Fruit fly (Drosophila melanogaster) whole organism, embryonic: ENCODE results near the gene Mtr3.

Experiments used
- Asciz ChIP-seq: fragments of 200-800 bp; sonication (Bioruptor generic); optimal IDR thresholded peaks from 2 replicates; lab custom pipeline; 2017; ENCODE audit warnings: missing biosample characterization, mild to moderate bottlenecking, missing genetic modification characterization, missing genetic modification reagents
- Atf-2 ChIP-seq: fragments of 200-800 bp; sonication (Bioruptor generic); optimal IDR thresholded peaks from 2 replicates; lab custom pipeline; 2016; ENCODE audit warnings: missing biosample characterization, missing genetic modification characterization
- Bgb ChIP-seq: fragments of 200-800 bp; sonication (Bioruptor generic); IDR thresholded peaks from 2 replicates; pipeline ENCODE4 v1.3.6; 2022; ENCODE audit warnings: missing biosample characterization, missing genetic modification characterization; ENCODE audit not compliant: partially characterized antibody
- CG10267 ChIP-seq: fragments of 200-800 bp; sonication (Bioruptor generic); optimal IDR thresholded peaks from 2 replicates; lab custom pipeline; 2018; ENCODE audit warnings: missing biosample characterization, mild to moderate bottlenecking, missing genetic modification characterization, moderate library complexity
- CG11398 ChIP-seq: fragments of 200-800 bp; sonication (Bioruptor generic); optimal IDR thresholded peaks from 2 replicates; lab custom pipeline; 2016; ENCODE audit warnings: missing biosample characterization, missing genetic modification characterization
- CG11695 ChIP-seq: fragments of 200-800 bp; sonication (Bioruptor generic); IDR thresholded peaks from 3 replicates; pipeline ENCODE4 v1.3.6; 2022; ENCODE audit warnings: missing biosample characterization, missing genetic modification characterization
- CG11696 ChIP-seq: fragments of 200-800 bp; sonication (Bioruptor generic); IDR thresholded peaks from 2 replicates; pipeline ENCODE4 v1.3.6; 2022; ENCODE audit warnings: missing biosample characterization, missing genetic modification characterization
- CG11723 ChIP-seq: fragments of 200-800 bp; sonication (Bioruptor generic); optimal IDR thresholded peaks from 2 replicates; lab custom pipeline; 2017; ENCODE audit warnings: missing biosample characterization, mild to moderate bottlenecking, missing genetic modification characterization
- CG12071 ChIP-seq: fragments of 200-800 bp; sonication (Bioruptor generic); optimal IDR thresholded peaks from 3 replicates; lab custom pipeline; 2018; ENCODE audit warnings: missing biosample characterization, mild to moderate bottlenecking, missing genetic modification characterization
- CG15011 ChIP-seq: fragments of 200-800 bp; sonication (Bioruptor generic); optimal IDR thresholded peaks from 3 replicates; lab custom pipeline; 2018; ENCODE audit warnings: missing biosample characterization, mild to moderate bottlenecking, missing genetic modification characterization
- CG15269 ChIP-seq: fragments of 200-800 bp; sonication (Bioruptor generic); optimal IDR thresholded peaks from 2 replicates; lab custom pipeline; 2018; ENCODE audit warnings: missing biosample characterization, mild to moderate bottlenecking, missing genetic modification characterization, moderate library complexity
- CG15601 ChIP-seq: fragments of 200-800 bp; sonication (Bioruptor generic); optimal IDR thresholded peaks from 3 replicates; lab custom pipeline; 2019; ENCODE audit warnings: missing biosample characterization, mild to moderate bottlenecking, missing genetic modification characterization, moderate library complexity
- CG17328 ChIP-seq: fragments of 200-800 bp; sonication (Bioruptor generic); IDR thresholded peaks from 2 replicates; pipeline ENCODE4 v1.3.6; 2022; ENCODE audit warnings: missing biosample characterization, missing genetic modification characterization
- CG2202 ChIP-seq: fragments of 200-800 bp; sonication (Bioruptor generic); optimal IDR thresholded peaks from 2 replicates; lab custom pipeline; 2018; ENCODE audit warnings: missing biosample characterization, mild to moderate bottlenecking, missing genetic modification characterization
- CG2678 ChIP-seq: fragments of 200-800 bp; sonication (Bioruptor generic); optimal IDR thresholded peaks from 3 replicates; lab custom pipeline; 2019; ENCODE audit warnings: missing biosample characterization, mild to moderate bottlenecking, missing genetic modification characterization, moderate library complexity
- CG3065 ChIP-seq: fragments of 200-800 bp; sonication (Bioruptor generic); optimal IDR thresholded peaks from 2 replicates; lab custom pipeline; 2016; ENCODE audit warnings: missing biosample characterization, missing genetic modification characterization
- CG33213 ChIP-seq: fragments of 200-800 bp; sonication (Bioruptor generic); optimal IDR thresholded peaks from 3 replicates; lab custom pipeline; 2016; ENCODE audit warnings: missing biosample characterization, missing genetic modification characterization
- CG34422 ChIP-seq: fragments of 200-800 bp; sonication (Bioruptor generic); IDR thresholded peaks from 3 replicates; pipeline ENCODE4 v1.3.6; 2022; ENCODE audit warnings: missing biosample characterization, missing genetic modification characterization
- CG3847 ChIP-seq: fragments of 200-800 bp; sonication (Bioruptor generic); IDR thresholded peaks from 2 replicates; pipeline ENCODE4 v1.3.6; 2022; ENCODE audit warnings: missing biosample characterization, missing genetic modification characterization
- CG4854 ChIP-seq: fragments of 200-800 bp; sonication (Bioruptor generic); optimal IDR thresholded peaks from 2 replicates; lab custom pipeline; 2016; ENCODE audit warnings: missing biosample characterization, missing genetic modification characterization, inconsistent platforms
- CG6272 ChIP-seq: fragments of 200-800 bp; sonication (Bioruptor generic); IDR thresholded peaks from 2 replicates; pipeline ENCODE4 v1.3.6; 2022; ENCODE audit warnings: missing biosample characterization, missing genetic modification characterization
- CG7786 ChIP-seq: fragments of 200-800 bp; sonication (Bioruptor generic); optimal IDR thresholded peaks from 2 replicates; lab custom pipeline; 2016; ENCODE audit warnings: missing biosample characterization, missing genetic modification characterization
- CG8290 ChIP-seq, 3 experiments: fragments of 200-800 bp; sonication (Bioruptor generic); optimal IDR thresholded peaks; 2 replicates each; lab custom pipeline; 2016 to 2019; ENCODE audit warnings: missing biosample characterization in 3 of 3, missing genetic modification characterization in 3 of 3, mild to moderate bottlenecking in 2 of 3, moderate library complexity in 1 of 3
- CG8478 ChIP-seq: fragments of >200 bp; optimal IDR thresholded peaks from 2 replicates; lab custom pipeline; 2018
- Chrac-16 ChIP-seq: fragments of 200-800 bp; sonication (Bioruptor generic); optimal IDR thresholded peaks from 3 replicates; lab custom pipeline; 2016; ENCODE audit warnings: missing biosample characterization, missing genetic modification characterization
- Dek ChIP-seq: fragments of 200-800 bp; sonication (Bioruptor generic); optimal IDR thresholded peaks from 3 replicates; lab custom pipeline; 2019; ENCODE audit warnings: missing biosample characterization, mild to moderate bottlenecking, missing genetic modification characterization, moderate library complexity
- Jarid2 ChIP-seq: fragments of 200-800 bp; sonication (Bioruptor generic); optimal IDR thresholded peaks from 3 replicates; lab custom pipeline; 2017; ENCODE audit warnings: mild to moderate bottlenecking, missing biosample characterization, missing genetic modification reagents, missing genetic modification characterization
- Mad ChIP-seq: fragments of 200-800 bp; sonication (Bioruptor generic); optimal IDR thresholded peaks from 2 replicates; lab custom pipeline; 2016; ENCODE audit warnings: missing biosample characterization, missing genetic modification characterization
- Mes4 ChIP-seq: fragments of 200-800 bp; sonication (Bioruptor generic); optimal IDR thresholded peaks from 2 replicates; lab custom pipeline; 2016; ENCODE audit warnings: missing biosample characterization, missing genetic modification characterization
- NC2α ChIP-seq: fragments of 200-800 bp; sonication (Bioruptor generic); optimal IDR thresholded peaks from 2 replicates; lab custom pipeline; 2016; ENCODE audit warnings: missing biosample characterization, missing genetic modification characterization
- Optix ChIP-seq: fragments of 200-800 bp; sonication (Bioruptor generic); IDR thresholded peaks from 3 replicates; pipeline ENCODE4 v1.3.6; 2022; ENCODE audit warnings: missing biosample characterization, missing genetic modification characterization
- Poxn ChIP-seq: fragments of 200-800 bp; sonication (Bioruptor generic); IDR thresholded peaks from 2 replicates; pipeline ENCODE4 v1.3.6; 2022; ENCODE audit warnings: missing biosample characterization, missing genetic modification characterization
- Ravus ChIP-seq: fragments of 200-800 bp; sonication (Bioruptor generic); IDR thresholded peaks from 2 replicates; pipeline ENCODE4 v1.3.6; 2022; ENCODE audit warnings: missing biosample characterization, missing genetic modification characterization
- Side ChIP-seq: fragments of 200-800 bp; sonication (Bioruptor generic); optimal IDR thresholded peaks from 2 replicates; lab custom pipeline; 2016; ENCODE audit warnings: missing biosample characterization, missing genetic modification characterization
- Sox100B ChIP-seq: fragments of 200-800 bp; sonication (Bioruptor generic); optimal IDR thresholded peaks from 3 replicates; lab custom pipeline; 2018; ENCODE audit warnings: missing biosample characterization, mild to moderate bottlenecking, missing genetic modification characterization
- Taf1 ChIP-seq: fragments of 200-800 bp; sonication (Bioruptor generic); IDR thresholded peaks from 2 replicates; pipeline ENCODE4 v1.3.6; 2022; ENCODE audit warnings: missing biosample characterization, missing genetic modification characterization
- aop ChIP-seq: fragments of 200-800 bp; sonication (Bioruptor generic); IDR thresholded peaks from 2 replicates; pipeline ENCODE4 v1.3.6; 2022; ENCODE audit warnings: missing biosample characterization, missing genetic modification characterization
- btn ChIP-seq: fragments of 200-800 bp; sonication (Bioruptor generic); optimal IDR thresholded peaks from 2 replicates; lab custom pipeline; 2016; ENCODE audit warnings: missing biosample characterization, missing genetic modification characterization
- cad ChIP-seq: fragments of >200 bp; optimal IDR thresholded peaks from 2 replicates; lab custom pipeline; 2017; ENCODE audit warnings: missing biosample characterization, missing genetic modification characterization
- chif ChIP-seq, 2 experiments: fragments of 200-800 bp; sonication (Bioruptor generic); optimal IDR thresholded peaks; 3 replicates each; lab custom pipeline; 2016; ENCODE audit warnings: missing biosample characterization in 2 of 2, missing genetic modification characterization in 2 of 2
- fd3F ChIP-seq: fragments of 200-800 bp; sonication (Bioruptor generic); optimal IDR thresholded peaks from 2 replicates; lab custom pipeline; 2018; ENCODE audit warnings: missing biosample characterization, mild to moderate bottlenecking, missing genetic modification characterization, moderate library complexity
- fru ChIP-seq: fragments of >200 bp; optimal IDR thresholded peaks from 2 replicates; lab custom pipeline; 2017
- jumu ChIP-seq: fragments of 200-800 bp; sonication (Bioruptor generic); optimal IDR thresholded peaks from 3 replicates; lab custom pipeline; 2016; ENCODE audit warnings: missing biosample characterization, missing genetic modification characterization
- maf-S ChIP-seq: fragments of 200-800 bp; sonication (Bioruptor generic); optimal IDR thresholded peaks from 2 replicates; lab custom pipeline; 2016; ENCODE audit warnings: missing biosample characterization, missing genetic modification characterization
- p53 ChIP-seq: fragments of 200-800 bp; sonication (Bioruptor generic); optimal IDR thresholded peaks from 2 replicates; lab custom pipeline; 2016; ENCODE audit warnings: missing biosample characterization, missing genetic modification characterization
- row ChIP-seq: fragments of 200-800 bp; sonication (Bioruptor generic); IDR thresholded peaks from 3 replicates; pipeline ENCODE4 v1.3.6; 2022; ENCODE audit warnings: missing biosample characterization, missing genetic modification characterization
- salm ChIP-seq: fragments of 200-800 bp; sonication (Bioruptor generic); optimal IDR thresholded peaks from 2 replicates; lab custom pipeline; 2018; ENCODE audit warnings: missing biosample characterization, mild to moderate bottlenecking, missing genetic modification characterization
- scrt ChIP-seq: fragments of 200-800 bp; sonication (Bioruptor generic); optimal IDR thresholded peaks from 2 replicates; lab custom pipeline; 2018; ENCODE audit warnings: missing biosample characterization, mild to moderate bottlenecking, missing genetic modification characterization, moderate library complexity
- sqz ChIP-seq: fragments of 200-800 bp; sonication (Bioruptor generic); optimal IDR thresholded peaks from 3 replicates; lab custom pipeline; 2018; ENCODE audit warnings: missing biosample characterization, mild to moderate bottlenecking, missing genetic modification characterization
- tin ChIP-seq: fragments of 200-800 bp; sonication (Bioruptor generic); optimal IDR thresholded peaks from 3 replicates; lab custom pipeline; 2016; ENCODE audit warnings: missing biosample characterization, missing genetic modification characterization
- zfh1 ChIP-seq: fragments of 200-800 bp; sonication (Bioruptor generic); IDR thresholded peaks from 3 replicates; pipeline ENCODE4 v1.3.6; 2022; ENCODE audit warnings: missing biosample characterization, missing genetic modification characterization

Mtr3 gene

dm6 chr3L:19896892-19897684, 16.4 kb downstream of the Mtr3 start (continued):
- TF ChIP-seq CG2202 (tag; lab: Kevin White, UChicago) = no peak
- no peak for TF ChIP-seq cad (GFP tag; lab: Kevin White, UChicago)
- TF ChIP-seq row (GFP tag; lab: Robert Waterston, UW) = peak; percentile 29; the same call in 2 of the 3 replicates
- no peak for TF ChIP-seq Taf1
- TF ChIP-seq CG3847 (GFP tag; lab: Robert Waterston, UW) = peak; percentile 17; the same call in 1 of the 2 replicates
- TF ChIP-seq sqz (GFP tag; lab: Kevin White, UChicago) = no peak
- TF ChIP-seq btn = no peak
- no peak for TF ChIP-seq CG4854
- no peak for TF ChIP-seq aop (GFP tag; lab: Robert Waterston, UW)
- no peak for TF ChIP-seq CG6272
- 0 out of 3 replicates have a peak, but pooled peaks have one; percentile 6 for TF ChIP-seq zfh1
- TF ChIP-seq Poxn (GFP tag; lab: Robert Waterston, UW) = no peak
- TF ChIP-seq NC2α (GFP tag; lab: Kevin White, UChicago) = no peak
- TF ChIP-seq CG11695 (GFP tag; lab: Robert Waterston, UW) = peak; percentile 33; the same call in 1 of the 3 replicates
- TF ChIP-seq maf-S = no peak
- peak; percentile 47 for TF ChIP-seq CG8290 (GFP tag; optimal IDR thresholded peaks at IDR 0.05; lab: Kevin White, UChicago)
- peak in 1 of 2 experiments; percentile 29 for TF ChIP-seq CG8290 (tag; optimal IDR thresholded peaks at IDR 0.05; lab: Kevin White, UChicago)
- peak; percentile 87 for TF ChIP-seq CG10267 (tag; lab: Kevin White, UChicago)
- peak in 1 of 2 experiments; percentile 6 for TF ChIP-seq chif (GFP tag; optimal IDR thresholded peaks at IDR 0.05; lab: Kevin White, UChicago)
- peak; percentile 54 for TF ChIP-seq fru
- TF ChIP-seq Mad = no peak
- no peak for TF ChIP-seq scrt
- no peak for TF ChIP-seq Chrac-16 (GFP tag; lab: Kevin White, UChicago)
- TF ChIP-seq CG8478 = no peak
- TF ChIP-seq tin (GFP tag; lab: Kevin White, UChicago) = peak; percentile 34
- TF ChIP-seq CG17328 (GFP tag; lab: Robert Waterston, UW) = no peak
- TF ChIP-seq Side (GFP tag; lab: Kevin White, UChicago) = peak; percentile 30
- no peak for TF ChIP-seq Mes4 (GFP tag; lab: Kevin White, UChicago)
- no peak for TF ChIP-seq CG15269 (tag; lab: Kevin White, UChicago)
- TF ChIP-seq CG3065 (GFP tag; lab: Kevin White, UChicago) = no peak
- TF ChIP-seq CG11398 (GFP tag; lab: Kevin White, UChicago) = no peak
- TF ChIP-seq Jarid2 = no peak
- TF ChIP-seq salm (tag; lab: Kevin White, UChicago) = no peak
- no peak for TF ChIP-seq Sox100B (GFP tag; lab: Kevin White, UChicago)
- TF ChIP-seq fd3F (GFP tag; lab: Kevin White, UChicago) = no peak
- no peak for TF ChIP-seq p53 (GFP tag; lab: Kevin White, UChicago)
- no peak for TF ChIP-seq CG15601 (tag; lab: Kevin White, UChicago)
- peak; percentile 39 for TF ChIP-seq CG12071
- no peak for TF ChIP-seq jumu (GFP tag; lab: Kevin White, UChicago)
- TF ChIP-seq CG34422 (GFP tag; lab: Robert Waterston, UW) = peak; percentile 47; the same call in 1 of the 3 replicates
- TF ChIP-seq Dek (tag; lab: Kevin White, UChicago) = no peak
- no peak for TF ChIP-seq Ravus
- peak; percentile 44; the same call in 1 of the 2 replicates for TF ChIP-seq Bgb (GFP tag; lab: Robert Waterston, UW)
- TF ChIP-seq CG2678 (tag; lab: Kevin White, UChicago) = no peak
- TF ChIP-seq CG11723 (GFP tag; lab: Kevin White, UChicago) = no peak
- TF ChIP-seq Asciz (GFP tag; lab: Kevin White, UChicago) = no peak
- TF ChIP-seq CG15011 (GFP tag; lab: Kevin White, UChicago) = no peak
- no peak for TF ChIP-seq Atf-2 (GFP tag; lab: Kevin White, UChicago)
- no peak for TF ChIP-seq CG33213 (GFP tag; lab: Kevin White, UChicago)
- TF ChIP-seq CG11696 = no peak
- TF ChIP-seq CG7786 (GFP tag; lab: Kevin White, UChicago) = peak; percentile 21
- no peak for TF ChIP-seq Optix (GFP tag; lab: Robert Waterston, UW)
